ENCODE assay signal across 1 fruit fly cellular context in the genomic region with DNA sequence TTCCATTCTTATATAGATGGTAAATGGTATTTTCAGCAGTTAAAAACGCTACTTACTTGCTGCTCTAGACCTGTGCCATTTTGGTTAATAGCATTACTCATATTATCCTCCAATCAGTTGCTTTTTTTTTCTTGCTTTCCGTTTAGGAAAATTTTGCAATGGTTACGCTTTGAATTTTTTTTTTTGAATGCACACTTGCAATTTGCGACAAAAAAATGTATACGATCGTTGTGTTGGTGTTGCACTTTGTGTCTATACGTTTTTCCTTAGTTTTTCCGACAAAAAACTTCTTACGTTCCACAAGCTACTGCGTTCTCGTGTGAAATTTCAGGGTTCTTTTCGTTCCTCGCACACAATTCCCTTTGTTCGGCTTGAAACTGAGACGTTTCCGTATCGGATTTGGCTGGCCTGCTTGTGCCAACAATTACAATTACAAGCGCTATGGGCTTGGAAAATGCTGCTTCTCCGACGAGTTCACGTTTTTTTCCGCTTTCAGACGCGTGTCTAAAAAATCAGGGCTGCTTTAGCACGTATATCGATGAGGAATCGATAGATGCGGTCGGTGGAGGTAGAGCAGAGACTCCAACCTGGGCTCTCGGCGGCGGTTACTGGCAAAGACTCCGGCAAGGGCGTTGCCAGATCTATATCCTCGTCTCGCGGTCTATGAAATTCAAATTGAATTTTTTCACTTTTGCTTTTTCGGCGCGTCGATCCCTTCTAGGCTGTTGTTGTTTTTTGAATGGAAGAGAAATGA.
A peak's percentile ranks its signal among the peaks of the same experiment; 100 is the strongest.
TF ChIP-seq lines count a peak whose summit lies in the region.

No protein-coding gene starts in this region.

TF ChIP-seq in whole organism, embryonic, 481 proteins besides CTCF, POLR2A, EP300 and RAD21 (continued from another document):
- TF ChIP-seq bsh (GFP tag; optimal IDR thresholded peaks at IDR 0.05; lab: Kevin White, UChicago): peak in 1 of 2 experiments; percentile 26
- TF ChIP-seq mam (GFP tag; optimal IDR thresholded peaks at IDR 0.05; lab: Kevin White, UChicago): peak; percentile 62
- peak; percentile 26 for TF ChIP-seq CG10147 (GFP tag; optimal IDR thresholded peaks at IDR 0.05; lab: Kevin White, UChicago)
- peak; percentile 88 for TF ChIP-seq pita (GFP tag; optimal IDR thresholded peaks at IDR 0.05; lab: Kevin White, UChicago)
- TF ChIP-seq hbn (GFP tag; IDR thresholded peaks at IDR 0.05; lab: Robert Waterston, UW; ENCODE audit: partially characterized antibody): peak; percentile 70
- TF ChIP-seq wdn (GFP tag; IDR thresholded peaks at IDR 0.05; lab: Robert Waterston, UW): no peak
- 0 out of 2 replicates have a peak, but pooled peaks have one; percentile 5 for TF ChIP-seq ttk (GFP tag; IDR thresholded peaks at IDR 0.05; lab: Robert Waterston, UW)
- TF ChIP-seq Adf1 (GFP tag; IDR thresholded peaks at IDR 0.05; lab: Robert Waterston, UW): peak; percentile 66
- no peak for TF ChIP-seq CG18599 (GFP tag; optimal IDR thresholded peaks at IDR 0.05; lab: Kevin White, UChicago)
- TF ChIP-seq CG12744 (GFP tag; optimal IDR thresholded peaks at IDR 0.05; lab: Kevin White, UChicago): no peak
- no peak for TF ChIP-seq CG8944 (GFP tag; optimal IDR thresholded peaks at IDR 0.05; lab: Kevin White, UChicago)
- TF ChIP-seq CG16779 (GFP tag; IDR thresholded peaks at IDR 0.05; lab: Robert Waterston, UW): 0 out of 2 replicates have a peak, but pooled peaks have one; percentile 57
- TF ChIP-seq Hmx (GFP tag; optimal IDR thresholded peaks at IDR 0.05; lab: Kevin White, UChicago): no peak
- peak; percentile 71 for TF ChIP-seq CG12769 (tag; optimal IDR thresholded peaks at IDR 0.05; lab: Kevin White, UChicago)
- peak; percentile 99 for TF ChIP-seq E2f2 (GFP tag; IDR thresholded peaks at IDR 0.05; lab: Robert Waterston, UW)
- TF ChIP-seq CG10209 (GFP tag; optimal IDR thresholded peaks at IDR 0.05; lab: Kevin White, UChicago): no peak
- peak; percentile 66 for TF ChIP-seq CG7271 (tag; optimal IDR thresholded peaks at IDR 0.05; lab: Kevin White, UChicago)
- no peak for TF ChIP-seq yki (optimal IDR thresholded peaks at IDR 0.05; lab: Kevin White, UChicago)
- TF ChIP-seq mirr (GFP tag; optimal IDR thresholded peaks at IDR 0.05; lab: Kevin White, UChicago): peak; percentile 29
- no peak for TF ChIP-seq trh (GFP tag; optimal IDR thresholded peaks at IDR 0.05; lab: Kevin White, UChicago)
- no peak for TF ChIP-seq CG10462 (GFP tag; optimal IDR thresholded peaks at IDR 0.05; lab: Kevin White, UChicago)
- no peak for TF ChIP-seq ro (GFP tag; IDR thresholded peaks at IDR 0.05; lab: Robert Waterston, UW)
- peak; percentile 67 for TF ChIP-seq pfk (GFP tag; optimal IDR thresholded peaks at IDR 0.05; lab: Kevin White, UChicago)
- no peak for TF ChIP-seq CG14965 (GFP tag; optimal IDR thresholded peaks at IDR 0.05; lab: Kevin White, UChicago; ENCODE audit: borderline replicate concordance)
- TF ChIP-seq CG6175 (GFP tag; IDR thresholded peaks at IDR 0.05; lab: Robert Waterston, UW): no peak
- peak; percentile 37 for TF ChIP-seq tin (GFP tag; optimal IDR thresholded peaks at IDR 0.05; lab: Kevin White, UChicago)
- no peak for TF ChIP-seq CG3838 (GFP tag; optimal IDR thresholded peaks at IDR 0.05; lab: Kevin White, UChicago)
- TF ChIP-seq ap (GFP tag; IDR thresholded peaks at IDR 0.05; lab: Robert Waterston, UW): no peak
- peak; percentile 37 for TF ChIP-seq CG12071 (GFP tag; optimal IDR thresholded peaks at IDR 0.05; lab: Kevin White, UChicago)
- TF ChIP-seq MTF-1 (GFP tag; optimal IDR thresholded peaks at IDR 0.05; lab: Kevin White, UChicago; ENCODE audit: borderline replicate concordance): peak; percentile 71
- TF ChIP-seq bowl (GFP tag; IDR thresholded peaks at IDR 0.05; lab: Robert Waterston, UW): no peak
- TF ChIP-seq bbx (GFP tag; IDR thresholded peaks at IDR 0.05; lab: Robert Waterston, UW; ENCODE audit: partially characterized antibody): peak; percentile 96
- TF ChIP-seq phol (tag; optimal IDR thresholded peaks at IDR 0.05; lab: Kevin White, UChicago): peak; percentile 70
- TF ChIP-seq CG31441 (GFP tag; IDR thresholded peaks at IDR 0.05; lab: Robert Waterston, UW): no peak; the same call in 1 of the 2 replicates
- TF ChIP-seq lilli (GFP tag; optimal IDR thresholded peaks at IDR 0.05; lab: Kevin White, UChicago): peak; percentile 47
- no peak for TF ChIP-seq CG10979 (tag; optimal IDR thresholded peaks at IDR 0.05; lab: Kevin White, UChicago)
- peak; percentile 94 for TF ChIP-seq CG1603 (tag; optimal IDR thresholded peaks at IDR 0.05; lab: Kevin White, UChicago)
- TF ChIP-seq CG3065 (GFP tag; optimal IDR thresholded peaks at IDR 0.05; lab: Kevin White, UChicago): peak; percentile 45
- peak; percentile 88 for TF ChIP-seq HLH4C (GFP tag; IDR thresholded peaks at IDR 0.05; lab: Robert Waterston, UW; ENCODE audit: partially characterized antibody)
- peak; percentile 73 for TF ChIP-seq CHES-1-like (GFP tag; optimal IDR thresholded peaks at IDR 0.05; lab: Kevin White, UChicago)
- TF ChIP-seq NFAT (GFP tag; IDR thresholded peaks at IDR 0.05; lab: Robert Waterston, UW): peak; percentile 92
- TF ChIP-seq CG10267 (tag; optimal IDR thresholded peaks at IDR 0.05; lab: Kevin White, UChicago): peak; percentile 75
- TF ChIP-seq gce (GFP tag; IDR thresholded peaks at IDR 0.05; lab: Robert Waterston, UW): peak; percentile 49; the same call in 1 of the 3 replicates
- TF ChIP-seq Bdp1 (GFP tag; optimal IDR thresholded peaks at IDR 0.05; lab: Kevin White, UChicago): peak; percentile 52
- TF ChIP-seq kah (GFP tag; optimal IDR thresholded peaks at IDR 0.05; lab: Kevin White, UChicago): no peak
- TF ChIP-seq Sin3A (optimal IDR thresholded peaks at IDR 0.05; lab: Kevin White, UChicago): peak; percentile 78
- TF ChIP-seq scrt (GFP tag; optimal IDR thresholded peaks at IDR 0.05; lab: Kevin White, UChicago): peak; percentile 6
- TF ChIP-seq CG6854 (GFP tag; optimal IDR thresholded peaks at IDR 0.05; lab: Kevin White, UChicago): no peak
- peak; percentile 46 for TF ChIP-seq slou (GFP tag; optimal IDR thresholded peaks at IDR 0.05; lab: Kevin White, UChicago)
- peak; percentile 67 for TF ChIP-seq Doc3 (GFP tag; IDR thresholded peaks at IDR 0.05; lab: Robert Waterston, UW; ENCODE audit: partially characterized antibody)
- peak; percentile 40 for TF ChIP-seq unpg (GFP tag; optimal IDR thresholded peaks at IDR 0.05; lab: Kevin White, UChicago)
- TF ChIP-seq Pdp1 (GFP tag; optimal IDR thresholded peaks at IDR 0.05; lab: Kevin White, UChicago): peak in 1 of 2 experiments; percentile 19
- peak; percentile 35; the same call in 1 of the 2 replicates for TF ChIP-seq CG11247 (GFP tag; IDR thresholded peaks at IDR 0.05; lab: Robert Waterston, UW)
- no peak for TF ChIP-seq CG10431 (GFP tag; optimal IDR thresholded peaks at IDR 0.05; lab: Kevin White, UChicago)
- TF ChIP-seq B-H2 (GFP tag; optimal IDR thresholded peaks at IDR 0.05; lab: Kevin White, UChicago): peak; percentile 67
- no peak; the same call in 3 of the 4 replicates for TF ChIP-seq Gug (GFP tag; IDR thresholded peaks at IDR 0.05; lab: Robert Waterston, UW)
- peak; percentile 47 for TF ChIP-seq CG32767 (GFP tag; IDR thresholded peaks at IDR 0.05; lab: Robert Waterston, UW)
- no peak for TF ChIP-seq dan (GFP tag; IDR thresholded peaks at IDR 0.05; lab: Robert Waterston, UW)
- TF ChIP-seq ftz-f1 (GFP tag; optimal IDR thresholded peaks at IDR 0.05; lab: Kevin White, UChicago): peak; percentile 74
- peak; percentile 61 for TF ChIP-seq Fer1 (GFP tag; optimal IDR thresholded peaks at IDR 0.05; lab: Kevin White, UChicago)
- TF ChIP-seq Kr (GFP tag; optimal IDR thresholded peaks at IDR 0.05; lab: Kevin White, UChicago): no peak
- peak; percentile 57 for TF ChIP-seq CG34376 (GFP tag; optimal IDR thresholded peaks at IDR 0.05; lab: Kevin White, UChicago)
- no peak for TF ChIP-seq az2 (GFP tag; optimal IDR thresholded peaks at IDR 0.05; lab: Kevin White, UChicago)
- TF ChIP-seq chm (GFP tag; IDR thresholded peaks at IDR 0.05; lab: Robert Waterston, UW): peak; percentile 56
- TF ChIP-seq zen (tag; optimal IDR thresholded peaks at IDR 0.05; lab: Kevin White, UChicago): peak; percentile 50
- peak; percentile 30; the same call in 1 of the 2 replicates for TF ChIP-seq Atf6 (GFP tag; IDR thresholded peaks at IDR 0.05; lab: Robert Waterston, UW)
- TF ChIP-seq Sry-δ (GFP tag; optimal IDR thresholded peaks at IDR 0.05; lab: Kevin White, UChicago): peak; percentile 93
- no peak for TF ChIP-seq CG8388 (GFP tag; optimal IDR thresholded peaks at IDR 0.05; lab: Kevin White, UChicago)
- peak; percentile 82 for TF ChIP-seq Hmr (GFP tag; optimal IDR thresholded peaks at IDR 0.05; lab: Kevin White, UChicago)
- peak; percentile 16 for TF ChIP-seq schlank (tag; optimal IDR thresholded peaks at IDR 0.05; lab: Kevin White, UChicago)
- peak; percentile 68; the same call in 2 of the 3 replicates for TF ChIP-seq zen2 (GFP tag; IDR thresholded peaks at IDR 0.05; lab: Robert Waterston, UW; ENCODE audit: partially characterized antibody)
- peak; percentile 14 for TF ChIP-seq disco-r (GFP tag; optimal IDR thresholded peaks at IDR 0.05; lab: Kevin White, UChicago)
- TF ChIP-seq CG11398 (GFP tag; optimal IDR thresholded peaks at IDR 0.05; lab: Kevin White, UChicago): peak; percentile 4
- TF ChIP-seq CG16815 (GFP tag; optimal IDR thresholded peaks at IDR 0.05; lab: Kevin White, UChicago): no peak
- no peak for TF ChIP-seq Nf-YA (GFP tag; IDR thresholded peaks at IDR 0.05; lab: Robert Waterston, UW)
- TF ChIP-seq onecut (GFP tag; IDR thresholded peaks at IDR 0.05; lab: Robert Waterston, UW): peak; percentile 54
- peak; percentile 27 for TF ChIP-seq CG9876 (GFP tag; optimal IDR thresholded peaks at IDR 0.05; lab: Kevin White, UChicago)
- no peak for TF ChIP-seq CG10274 (GFP tag; optimal IDR thresholded peaks at IDR 0.05; lab: Kevin White, UChicago)
- TF ChIP-seq caup (GFP tag; optimal IDR thresholded peaks at IDR 0.05; lab: Kevin White, UChicago; ENCODE audit: severe bottlenecking): peak; percentile 75
- peak; percentile 6 for TF ChIP-seq CG18262 (tag; optimal IDR thresholded peaks at IDR 0.05; lab: Kevin White, UChicago)
- no peak for TF ChIP-seq D19A (tag; optimal IDR thresholded peaks at IDR 0.05; lab: Kevin White, UChicago)
- peak; percentile 26 for TF ChIP-seq Mes4 (GFP tag; optimal IDR thresholded peaks at IDR 0.05; lab: Kevin White, UChicago)
- peak; percentile 40 for TF ChIP-seq maf-S (GFP tag; optimal IDR thresholded peaks at IDR 0.05; lab: Kevin White, UChicago)
- TF ChIP-seq CG12659 (GFP tag; optimal IDR thresholded peaks at IDR 0.05; lab: Kevin White, UChicago): peak; percentile 84
- TF ChIP-seq CG13894 (tag; optimal IDR thresholded peaks at IDR 0.05; lab: Kevin White, UChicago): peak; percentile 80
- TF ChIP-seq CG3995 (GFP tag; optimal IDR thresholded peaks at IDR 0.05; lab: Kevin White, UChicago): peak; percentile 64
- peak; percentile 65 for TF ChIP-seq slbo (GFP tag; IDR thresholded peaks at IDR 0.05; lab: Robert Waterston, UW)
- no peak for TF ChIP-seq Nf-YB (GFP tag; optimal IDR thresholded peaks at IDR 0.05; lab: Kevin White, UChicago)
- no peak for TF ChIP-seq fd3F (GFP tag; optimal IDR thresholded peaks at IDR 0.05; lab: Kevin White, UChicago)
- no peak for TF ChIP-seq Oaz (GFP tag; IDR thresholded peaks at IDR 0.05; lab: Robert Waterston, UW)
- TF ChIP-seq vfl (GFP tag; optimal IDR thresholded peaks at IDR 0.05; lab: Kevin White, UChicago): no peak
- peak; percentile 12; the same call in 1 of the 2 replicates for TF ChIP-seq CG10959 (GFP tag; IDR thresholded peaks at IDR 0.05; lab: Robert Waterston, UW)
- TF ChIP-seq CG9609 (GFP tag; optimal IDR thresholded peaks at IDR 0.05; lab: Kevin White, UChicago): peak; percentile 51
- no peak for TF ChIP-seq Atf3 (GFP tag; optimal IDR thresholded peaks at IDR 0.05; lab: Kevin White, UChicago)
- TF ChIP-seq ems (GFP tag; optimal IDR thresholded peaks at IDR 0.05; lab: Kevin White, UChicago): peak; percentile 53
- TF ChIP-seq Hsf (GFP tag; optimal IDR thresholded peaks at IDR 0.05; lab: Kevin White, UChicago): peak; percentile 39
- TF ChIP-seq BEAF-32 (GFP tag; optimal IDR thresholded peaks at IDR 0.05; lab: Kevin White, UChicago): peak; percentile 97
- no peak for TF ChIP-seq kay (GFP tag; optimal IDR thresholded peaks at IDR 0.05; lab: Kevin White, UChicago)
- TF ChIP-seq sob (GFP tag; IDR thresholded peaks at IDR 0.05; lab: Robert Waterston, UW): peak; percentile 77
- TF ChIP-seq CG13424 (tag; optimal IDR thresholded peaks at IDR 0.05; lab: Kevin White, UChicago): peak; percentile 46
- TF ChIP-seq CG17359 (tag; optimal IDR thresholded peaks at IDR 0.05; lab: Kevin White, UChicago): peak; percentile 2
- TF ChIP-seq nmo (GFP tag; optimal IDR thresholded peaks at IDR 0.05; lab: Kevin White, UChicago): peak; percentile 64
- peak; percentile 18 for TF ChIP-seq CG30403 (GFP tag; optimal IDR thresholded peaks at IDR 0.05; lab: Kevin White, UChicago)
- peak; percentile 21 for TF ChIP-seq odd (GFP tag; optimal IDR thresholded peaks at IDR 0.05; lab: Kevin White, UChicago)
- TF ChIP-seq tup (GFP tag; optimal IDR thresholded peaks at IDR 0.05; lab: Kevin White, UChicago): no peak
- TF ChIP-seq CG4360 (GFP tag; IDR thresholded peaks at IDR 0.05; lab: Robert Waterston, UW): peak; percentile 28; the same call in 1 of the 2 replicates
